Worm (Caenorhabditis elegans) whole organism, late embryonic: ENCODE measurements around the gene par-3.

Source experiments
- ama-1 ChIP-seq: fragments of 150-350 bp; optimal IDR thresholded peaks from 2 replicates; lab custom pipeline; 2014
- ceh-14 ChIP-seq: sonication (generic microtip); optimal IDR thresholded peaks from 2 replicates; lab custom pipeline; 2016; ENCODE audit warnings: missing genotype, missing genetic modification characterization, missing compliant biosample characterization
- ceh-24 ChIP-seq: sonication (generic microtip); optimal IDR thresholded peaks from 2 replicates; lab custom pipeline; 2016; ENCODE audit warnings: mild to moderate bottlenecking, missing genetic modification characterization, missing compliant biosample characterization
- ceh-9 ChIP-seq: sonication (generic microtip); optimal IDR thresholded peaks from 2 replicates; lab custom pipeline; 2016; ENCODE audit warnings: mild to moderate bottlenecking, missing genetic modification characterization, inconsistent platforms, missing compliant biosample characterization
- dmd-4 ChIP-seq: sonication (generic microtip); optimal IDR thresholded peaks from 2 replicates; lab custom pipeline; 2016; ENCODE audit warnings: borderline replicate concordance, missing genetic modification characterization, missing compliant biosample characterization
- hlh-13 ChIP-seq: fragments of 200-800 bp; sonication (Bioruptor generic); optimal IDR thresholded peaks from 2 replicates; lab custom pipeline; 2018; ENCODE audit warnings: mild to moderate bottlenecking, missing genetic modification characterization, missing compliant biosample characterization
- hlh-30 ChIP-seq: sonication (generic microtip); optimal IDR thresholded peaks from 2 replicates; lab custom pipeline; 2017; ENCODE audit warnings: antibody characterized with exemption, missing genetic modification characterization, missing compliant biosample characterization; ENCODE audit not compliant: insufficient read depth
- npax-4 ChIP-seq: sonication (generic microtip); optimal IDR thresholded peaks from 2 replicates; lab custom pipeline; 2016; ENCODE audit warnings: missing genetic modification characterization, missing compliant biosample characterization
- pat-9 ChIP-seq: fragments of 200-800 bp; sonication (Bioruptor generic); optimal IDR thresholded peaks from 2 replicates; lab custom pipeline; 2018; ENCODE audit warnings: mild to moderate bottlenecking, missing genetic modification characterization, moderate library complexity, missing compliant biosample characterization
- pax-1 ChIP-seq: fragments of 150-350 bp; optimal IDR thresholded peaks from 2 replicates; lab custom pipeline; 2014; ENCODE audit warnings: missing biosample characterization, missing genetic modification characterization
- syd-9 ChIP-seq: sonication (generic microtip); optimal IDR thresholded peaks from 2 replicates; lab custom pipeline; 2016; ENCODE audit warnings: mild to moderate bottlenecking, missing genetic modification characterization, moderate library complexity, missing compliant biosample characterization

DNA sequence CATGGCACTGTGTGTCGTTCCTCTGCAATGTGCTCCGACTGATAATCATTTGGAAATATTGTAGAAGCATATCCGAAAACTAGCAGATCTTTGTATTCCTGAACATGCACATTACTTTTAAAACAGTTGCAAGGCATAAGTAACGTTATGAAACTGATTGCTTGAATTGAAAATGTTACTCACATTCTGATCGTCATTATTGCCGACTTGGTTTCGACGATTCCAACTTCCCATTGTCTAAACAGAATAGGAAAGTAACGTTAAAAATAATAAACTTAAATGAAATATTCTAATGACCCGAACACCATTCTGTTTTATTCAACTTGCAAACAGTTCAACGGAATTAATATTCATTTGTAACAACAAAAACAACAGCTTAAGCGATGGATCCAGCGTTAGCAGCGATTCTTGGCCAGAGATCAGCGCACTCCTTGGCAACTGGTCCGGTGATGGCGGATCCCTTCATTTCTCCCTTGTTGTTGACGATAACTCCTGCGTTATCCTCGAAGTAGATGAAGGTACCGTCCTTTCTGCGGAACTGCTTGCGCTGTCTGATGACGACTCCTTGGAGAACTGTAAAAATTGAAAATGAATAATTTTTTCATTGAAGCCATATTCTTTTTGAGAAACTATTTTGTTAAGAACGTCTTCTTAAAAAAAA, 41.3 kb downstream of the par-3 start, which contains the start of gene swp-1:
- TF ChIP-seq npax-4 (tag; lab: Kevin White, UChicago) = no peak
- no peak for TF ChIP-seq syd-9 (tag; lab: Kevin White, UChicago)
- TF ChIP-seq dmd-4 (tag; lab: Kevin White, UChicago) = no peak
- TF ChIP-seq pat-9 (tag; lab: Kevin White, UChicago) = no peak
- no peak for TF ChIP-seq ceh-14 (tag; lab: Kevin White, UChicago)
- TF ChIP-seq ceh-24 = no peak
- TF ChIP-seq ceh-9 (tag; lab: Kevin White, UChicago) = no peak
- TF ChIP-seq hlh-30 = no peak
- no peak for TF ChIP-seq hlh-13 (GFP tag; lab: Kevin White, UChicago)
- TF ChIP-seq ama-1 (lab: Kevin White, UChicago) = no peak
- TF ChIP-seq pax-1 (tag; lab: Kevin White, UChicago) = no peak
